Worm (Caenorhabditis elegans): ENCODE measurements around the gene nhr-123.

- no peak for TF ChIP-seq mdl-1 (tag; optimal IDR thresholded peaks at IDR 0.05)
- no peak for TF ChIP-seq nhr-11 (tag; optimal IDR thresholded peaks at IDR 0.05)
- no peak for TF ChIP-seq aly-2 (tag; optimal IDR thresholded peaks at IDR 0.05)
- no peak for TF ChIP-seq ztf-4 (tag; optimal IDR thresholded peaks at IDR 0.05)
- no peak for TF ChIP-seq nhr-28 (tag; optimal IDR thresholded peaks at IDR 0.05)
These were observed 12.0 kb upstream of the nhr-123 start for ce11 chrV:439183-439749.
